Fruit fly (Drosophila melanogaster): ENCODE data around the gene CG15537.

- TF ChIP-seq dsf (GFP tag; optimal IDR thresholded peaks at IDR 0.05; ENCODE audit: borderline replicate concordance): no peak
- no peak for TF ChIP-seq Abd-B (GFP tag; optimal IDR thresholded peaks at IDR 0.05)
- TF ChIP-seq N (GFP tag; optimal IDR thresholded peaks at IDR 0.05): no peak
- no peak for TF ChIP-seq CrebA (GFP tag; optimal IDR thresholded peaks at IDR 0.05; ENCODE audit: borderline replicate concordance)
- TF ChIP-seq pan (optimal IDR thresholded peaks at IDR 0.05): no peak
- TF ChIP-seq foxo (GFP tag; optimal IDR thresholded peaks at IDR 0.05): no peak
Observed at dm6 chr3R:30453236-30453635, 9.8 kb upstream of the CG15537 start.

Measured in whole organism, wandering third instar larva.